Fruit fly (Drosophila melanogaster): ENCODE data around the gene Stip1.
A peak's percentile ranks its signal among the peaks of the same experiment; 100 is the strongest.

Gene Stip1

DNA sequence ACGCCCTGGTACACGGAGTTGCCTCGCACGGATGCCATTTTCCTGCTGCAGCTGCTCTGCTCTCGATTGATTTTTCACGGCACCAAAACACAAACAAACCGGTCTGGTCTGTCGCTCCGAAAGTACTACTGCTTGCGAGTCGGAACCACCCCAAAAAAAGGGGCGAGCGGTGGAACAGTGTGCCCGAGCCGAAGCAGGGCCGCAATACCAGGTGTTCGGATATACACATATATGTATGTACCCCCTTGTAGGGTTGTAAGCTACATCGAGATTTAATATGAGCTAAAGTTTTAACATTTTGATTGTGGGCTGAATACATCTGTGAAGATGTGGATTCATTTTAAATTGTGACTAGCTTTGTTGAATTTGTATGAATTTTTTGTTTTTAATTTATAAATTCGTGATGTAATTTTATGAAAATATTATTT is 9.3 kb upstream of the Stip1 start (continued):
- peak; percentile 50; the same call in 1 of the 2 replicates for TF ChIP-seq NFAT (GFP tag; IDR thresholded peaks at IDR 0.05)
- peak; percentile 63 for TF ChIP-seq CG13424 (tag; optimal IDR thresholded peaks at IDR 0.05)
- no peak for TF ChIP-seq HLH4C (GFP tag; IDR thresholded peaks at IDR 0.05; ENCODE audit: partially characterized antibody)
- TF ChIP-seq lilli (GFP tag; optimal IDR thresholded peaks at IDR 0.05): peak; percentile 70
- no peak for TF ChIP-seq TFAM (GFP tag; optimal IDR thresholded peaks at IDR 0.05)
- TF ChIP-seq CG2199 (GFP tag; IDR thresholded peaks at IDR 0.05): 0 out of 3 replicates have a peak, but pooled peaks have one; percentile 18
- TF ChIP-seq CG7928 (GFP tag; optimal IDR thresholded peaks at IDR 0.05): no peak
- peak; percentile 58; the same call in 1 of the 3 replicates for TF ChIP-seq CG34422 (GFP tag; IDR thresholded peaks at IDR 0.05)
- TF ChIP-seq btn (GFP tag; optimal IDR thresholded peaks at IDR 0.05): peak; percentile 26
- TF ChIP-seq CG10654 (GFP tag; optimal IDR thresholded peaks at IDR 0.05): no peak
- peak; percentile 53 for TF ChIP-seq CrebB (tag; optimal IDR thresholded peaks at IDR 0.05)
- no peak for TF ChIP-seq CG3163 (GFP tag; optimal IDR thresholded peaks at IDR 0.05)
- peak; percentile 71 for TF ChIP-seq CG2116 (GFP tag; optimal IDR thresholded peaks at IDR 0.05)
- peak; percentile 8 for TF ChIP-seq Atf-2 (GFP tag; optimal IDR thresholded peaks at IDR 0.05)
- TF ChIP-seq ken (GFP tag; IDR thresholded peaks at IDR 0.05): 0 out of 3 replicates have a peak, but pooled peaks have one; percentile 29
- TF ChIP-seq sob (GFP tag; IDR thresholded peaks at IDR 0.05): peak; percentile 65; the same call in 1 of the 2 replicates
- no peak for TF ChIP-seq CG4854 (GFP tag; optimal IDR thresholded peaks at IDR 0.05)
- TF ChIP-seq CG4707 (GFP tag; optimal IDR thresholded peaks at IDR 0.05): peak; percentile 48
- peak; percentile 18; the same call in 1 of the 2 replicates for TF ChIP-seq CG7372 (GFP tag; IDR thresholded peaks at IDR 0.05)
- peak; percentile 26 for TF ChIP-seq B-H2 (GFP tag; optimal IDR thresholded peaks at IDR 0.05)
- no peak for TF ChIP-seq CG13123 (GFP tag; optimal IDR thresholded peaks at IDR 0.05)
- peak; percentile 3 for TF ChIP-seq CG4820 (GFP tag; optimal IDR thresholded peaks at IDR 0.05)
- no peak for TF ChIP-seq Gug (GFP tag; IDR thresholded peaks at IDR 0.05)
- no peak for TF ChIP-seq CkIIα-i1 (GFP tag; IDR thresholded peaks at IDR 0.05)
- peak; percentile 43 for TF ChIP-seq CG7556 (GFP tag; optimal IDR thresholded peaks at IDR 0.05)
- peak; percentile 53 for TF ChIP-seq CG9727 (GFP tag; optimal IDR thresholded peaks at IDR 0.05)
- peak; percentile 28 for TF ChIP-seq nom (GFP tag; optimal IDR thresholded peaks at IDR 0.05)
- no peak for TF ChIP-seq CG8359 (GFP tag; optimal IDR thresholded peaks at IDR 0.05; ENCODE audit: borderline replicate concordance)
- peak; percentile 50 for TF ChIP-seq Myb (GFP tag; optimal IDR thresholded peaks at IDR 0.05)
- no peak for TF ChIP-seq ap (GFP tag; IDR thresholded peaks at IDR 0.05)
- no peak for TF ChIP-seq Hr39 (optimal IDR thresholded peaks at IDR 0.05)
- TF ChIP-seq dmrt11E (tag; optimal IDR thresholded peaks at IDR 0.05): peak; percentile 18
- peak; percentile 31 for TF ChIP-seq CG8388 (GFP tag; optimal IDR thresholded peaks at IDR 0.05)
- peak; percentile 24 for TF ChIP-seq CG4328 (GFP tag; optimal IDR thresholded peaks at IDR 0.05)
- TF ChIP-seq zen (tag; optimal IDR thresholded peaks at IDR 0.05): peak; percentile 12
- peak; percentile 21 to 25 for TF ChIP-seq chif (GFP tag; optimal IDR thresholded peaks at IDR 0.05)
- peak; percentile 81 for TF ChIP-seq chn (GFP tag; optimal IDR thresholded peaks at IDR 0.05)
- no peak for TF ChIP-seq Ada2b (GFP tag; IDR thresholded peaks at IDR 0.05)
- TF ChIP-seq mam (GFP tag; optimal IDR thresholded peaks at IDR 0.05): peak; percentile 42
- no peak for TF ChIP-seq Kr (GFP tag; optimal IDR thresholded peaks at IDR 0.05)
- TF ChIP-seq gro (GFP tag; optimal IDR thresholded peaks at IDR 0.05): peak; percentile 59
- peak; percentile 63 for TF ChIP-seq CG8924 (tag; optimal IDR thresholded peaks at IDR 0.05)
- TF ChIP-seq CG9797 (GFP tag; optimal IDR thresholded peaks at IDR 0.05): peak; percentile 93
- TF ChIP-seq vvl (GFP tag; IDR thresholded peaks at IDR 0.05): peak; percentile 75
- peak; percentile 31 for TF ChIP-seq BEAF-32 (GFP tag; optimal IDR thresholded peaks at IDR 0.05)
- TF ChIP-seq D19B (GFP tag; optimal IDR thresholded peaks at IDR 0.05): no peak
- no peak for TF ChIP-seq CG8765 (GFP tag; IDR thresholded peaks at IDR 0.05)
- no peak for TF ChIP-seq CG6272 (GFP tag; IDR thresholded peaks at IDR 0.05)
- TF ChIP-seq maf-S (GFP tag; optimal IDR thresholded peaks at IDR 0.05): peak; percentile 33
- peak; percentile 65 for TF ChIP-seq chm (GFP tag; IDR thresholded peaks at IDR 0.05)
